Worm (Caenorhabditis elegans) whole organism, L1 larva: ENCODE measurements around the gene F25F2.1.
A peak's percentile ranks its signal among the peaks of the same experiment; 100 is the strongest.

Experiments
- C16A3.4 ChIP-seq: fragments of 150-350 bp; optimal IDR thresholded peaks from 2 replicates; lab custom pipeline; 2014; ENCODE audit warnings: missing biosample characterization, missing genetic modification characterization
- F16B12.6 ChIP-seq: fragments of 150-350 bp; optimal IDR thresholded peaks from 2 replicates; lab custom pipeline; 2014; ENCODE audit warnings: missing biosample characterization, missing genetic modification characterization
- alr-1 ChIP-seq: fragments of 200-800 bp; sonication (Bioruptor generic); optimal IDR thresholded peaks from 2 replicates; lab custom pipeline; 2018; ENCODE audit warnings: borderline replicate concordance, mild to moderate bottlenecking, missing genetic modification characterization, missing compliant biosample characterization
- ama-1 ChIP-seq: fragments of 150-350 bp; optimal IDR thresholded peaks from 2 replicates; lab custom pipeline; 2014
- blmp-1 ChIP-seq: fragments of 150-350 bp; optimal IDR thresholded peaks from 2 replicates; lab custom pipeline; 2014; ENCODE audit warnings: missing biosample characterization, missing genetic modification characterization
- ceh-63 ChIP-seq: fragments of 200-800 bp; sonication (Bioruptor generic); optimal IDR thresholded peaks from 2 replicates; lab custom pipeline; 2018; ENCODE audit warnings: mild to moderate bottlenecking, missing genetic modification characterization, missing compliant biosample characterization
- ceh-82 ChIP-seq, 3 experiments: fragments of 150-350 bp in 1 of 3; sonication (generic microtip) in 2 of 3; optimal IDR thresholded peaks; 2 replicates each; lab custom pipeline; 2014 to 2017; ENCODE audit warnings: missing biosample characterization in 3 of 3, missing genetic modification characterization in 3 of 3
- ces-1 ChIP-seq: fragments of 150-350 bp; optimal IDR thresholded peaks from 2 replicates; lab custom pipeline; 2014; ENCODE audit warnings: missing biosample characterization, missing genetic modification reagents, missing genetic modification characterization
- dpl-1 ChIP-seq, 3 experiments: fragments of 150-350 bp in 2 of 3; sonication (generic microtip) in 1 of 3; optimal IDR thresholded peaks; 2 replicates each; lab custom pipeline; 2014 to 2017; ENCODE audit warnings: missing biosample characterization in 3 of 3, missing genetic modification characterization in 3 of 3, missing genetic modification reagents in 3 of 3
- dsc-1 ChIP-seq: sonication (generic microtip); optimal IDR thresholded peaks from 2 replicates; lab custom pipeline; 2016; ENCODE audit warnings: mild to moderate bottlenecking, missing genetic modification characterization, missing compliant biosample characterization
- efl-1 ChIP-seq, 4 experiments: fragments of 150-350 bp; optimal IDR thresholded peaks in 3 of 4; peaks in 1 of 4; 1 replicate in 1 of 4; 2 replicates in 3 of 4; lab custom pipeline; 2014; ENCODE audit warnings: missing biosample characterization in 2 of 4, missing genetic modification characterization in 2 of 4, missing genetic modification reagents in 2 of 4
- efl-3 ChIP-seq: fragments of 200-800 bp; sonication (Bioruptor generic); optimal IDR thresholded peaks from 2 replicates; lab custom pipeline; 2018; ENCODE audit warnings: mild to moderate bottlenecking, missing genetic modification characterization, missing compliant biosample characterization
- egl-13 ChIP-seq: sonication (generic microtip); optimal IDR thresholded peaks from 2 replicates; lab custom pipeline; 2016; ENCODE audit warnings: missing genotype, missing genetic modification reagents, missing genetic modification characterization, missing compliant biosample characterization
- elt-2 ChIP-seq: sonication (generic microtip); optimal IDR thresholded peaks from 2 replicates; lab custom pipeline; 2016; ENCODE audit warnings: missing genetic modification characterization, mild to moderate bottlenecking, inconsistent platforms, missing compliant biosample characterization, missing genetic modification reagents
- elt-3 ChIP-seq, 6 experiments: fragments of 150-350 bp in 1 of 6; sonication (generic microtip); optimal IDR thresholded peaks; 2 replicates each; lab custom pipeline; 2017 to 2018; ENCODE audit warnings: missing biosample characterization in 6 of 6, missing genetic modification characterization in 6 of 6, inconsistent platforms in 1 of 6
- fkh-10 ChIP-seq: sonication (generic microtip); optimal IDR thresholded peaks from 2 replicates; lab custom pipeline; 2017; ENCODE audit warnings: missing biosample characterization, missing genetic modification reagents, missing genetic modification characterization
- hpl-2 ChIP-seq: fragments of 150-350 bp; optimal IDR thresholded peaks from 2 replicates; lab custom pipeline; 2014; ENCODE audit warnings: missing biosample characterization, missing genetic modification reagents, missing genetic modification characterization
- irx-1 ChIP-seq: sonication (generic microtip); optimal IDR thresholded peaks from 2 replicates; lab custom pipeline; 2016; ENCODE audit warnings: missing genetic modification characterization, missing compliant biosample characterization
- lin-13 ChIP-seq: fragments of 150-350 bp; optimal IDR thresholded peaks from 2 replicates; lab custom pipeline; 2014; ENCODE audit warnings: missing biosample characterization, missing genetic modification reagents, missing genetic modification characterization
- lin-14 ChIP-seq: fragments of 200-800 bp; sonication (Bioruptor generic); optimal IDR thresholded peaks from 2 replicates; lab custom pipeline; 2018; ENCODE audit warnings: mild to moderate bottlenecking, missing genetic modification characterization, moderate library complexity, missing compliant biosample characterization
- lin-15B ChIP-seq: fragments of 150-350 bp; sonication (generic microtip); optimal IDR thresholded peaks from 3 replicates; lab custom pipeline; 2014; ENCODE audit warnings: missing biosample characterization, missing genetic modification characterization
- lin-35 ChIP-seq, 2 experiments: fragments of 150-350 bp; optimal IDR thresholded peaks; 2 replicates each; lab custom pipeline; 2014; ENCODE audit warnings: missing biosample characterization in 2 of 2, missing genetic modification characterization in 2 of 2, missing genetic modification reagents in 2 of 2
- lir-3 ChIP-seq: sonication (generic microtip); optimal IDR thresholded peaks from 2 replicates; lab custom pipeline; 2016; ENCODE audit warnings: mild to moderate bottlenecking, missing genetic modification characterization, moderate library complexity, missing compliant biosample characterization; ENCODE audit not compliant: poor library complexity
- mdl-1 ChIP-seq, 2 experiments: fragments of 150-350 bp; optimal IDR thresholded peaks; 2 replicates each; lab custom pipeline; 2014 to 2017; ENCODE audit warnings: missing biosample characterization in 2 of 2, missing genetic modification characterization in 2 of 2, inconsistent platforms in 1 of 2
- mef-2 ChIP-seq: fragments of 150-350 bp; optimal IDR thresholded peaks from 2 replicates; lab custom pipeline; 2014; ENCODE audit warnings: missing biosample characterization, missing genetic modification characterization
- nhr-11 ChIP-seq: fragments of 150-350 bp; optimal IDR thresholded peaks from 2 replicates; lab custom pipeline; 2014; ENCODE audit warnings: missing biosample characterization, missing genetic modification characterization
- nhr-12 ChIP-seq: sonication (generic microtip); optimal IDR thresholded peaks from 2 replicates; lab custom pipeline; 2017; ENCODE audit warnings: missing biosample characterization, missing genetic modification characterization
- nhr-19 ChIP-seq: fragments of 200-800 bp; sonication (Bioruptor generic); conservative IDR thresholded peaks from 2 replicates; pipeline ENCODE4 v1.3.6; 2022; ENCODE audit warnings: missing genetic modification characterization, missing compliant biosample characterization
- nhr-20 ChIP-seq: sonication (generic microtip); optimal IDR thresholded peaks from 2 replicates; lab custom pipeline; 2016; ENCODE audit warnings: mild to moderate bottlenecking, missing genetic modification characterization, missing compliant biosample characterization
- nhr-28 ChIP-seq: fragments of 150-350 bp; optimal IDR thresholded peaks from 2 replicates; lab custom pipeline; 2014; ENCODE audit warnings: missing biosample characterization, missing genetic modification characterization
- nhr-71 ChIP-seq: sonication (generic microtip); optimal IDR thresholded peaks from 2 replicates; lab custom pipeline; 2016; ENCODE audit warnings: mild to moderate bottlenecking, missing genetic modification characterization, moderate library complexity, missing compliant biosample characterization
- nhr-84 ChIP-seq: sonication (generic microtip); optimal IDR thresholded peaks from 2 replicates; lab custom pipeline; 2017; ENCODE audit warnings: missing biosample characterization, missing genetic modification characterization
- nhr-85 ChIP-seq: sonication (generic microtip); peaks from one replicate; lab custom pipeline; 2016; ENCODE audit warnings: missing genetic modification characterization, inconsistent platforms, missing compliant biosample characterization
- nhr-90 ChIP-seq: sonication (generic microtip); optimal IDR thresholded peaks from 2 replicates; lab custom pipeline; 2016; ENCODE audit warnings: mild to moderate bottlenecking, missing genetic modification characterization, missing compliant biosample characterization; ENCODE audit not compliant: poor library complexity
- pag-3 ChIP-seq: sonication (generic microtip); optimal IDR thresholded peaks from 2 replicates; lab custom pipeline; 2017; ENCODE audit warnings: missing genetic modification characterization, mild to moderate bottlenecking, missing compliant biosample characterization, antibody characterized with exemption, borderline replicate concordance; ENCODE audit not compliant: insufficient read depth
- pax-3 ChIP-seq: fragments of 200-800 bp; sonication (Bioruptor generic); optimal IDR thresholded peaks from 2 replicates; lab custom pipeline; 2018; ENCODE audit warnings: mild to moderate bottlenecking, missing genetic modification characterization, moderate library complexity, missing compliant biosample characterization
- pqm-1 ChIP-seq: sonication (generic microtip); optimal IDR thresholded peaks from 3 replicates; lab custom pipeline; 2017; ENCODE audit warnings: missing biosample characterization, missing genetic modification characterization
- rnt-1 ChIP-seq: sonication (generic microtip); optimal IDR thresholded peaks from 2 replicates; lab custom pipeline; 2016; ENCODE audit warnings: mild to moderate bottlenecking, missing genetic modification characterization, moderate library complexity, missing compliant biosample characterization
- skn-1 ChIP-seq: fragments of 150-350 bp; optimal IDR thresholded peaks from 2 replicates; lab custom pipeline; 2014; ENCODE audit warnings: missing biosample characterization, missing genetic modification characterization
- snpc-4 ChIP-seq: fragments of 150-350 bp; optimal IDR thresholded peaks from 2 replicates; lab custom pipeline; 2014; ENCODE audit warnings: missing biosample characterization, missing genetic modification characterization
- snu-23 ChIP-seq: sonication (generic microtip); optimal IDR thresholded peaks from 2 replicates; lab custom pipeline; 2016; ENCODE audit warnings: missing genetic modification characterization, missing compliant biosample characterization
- sox-4 ChIP-seq: sonication (generic microtip); optimal IDR thresholded peaks from 2 replicates; lab custom pipeline; 2016; ENCODE audit warnings: missing genetic modification characterization, missing compliant biosample characterization
- swsn-7 ChIP-seq: sonication (generic microtip); optimal IDR thresholded peaks from 2 replicates; lab custom pipeline; 2016; ENCODE audit warnings: missing genetic modification characterization, missing compliant biosample characterization
- tbx-2 ChIP-seq: sonication (generic microtip); optimal IDR thresholded peaks from 2 replicates; lab custom pipeline; 2016; ENCODE audit warnings: missing genetic modification characterization, missing compliant biosample characterization
- unc-98 ChIP-seq: fragments of 200-800 bp; sonication (Bioruptor generic); IDR thresholded peaks from 2 replicates; pipeline ENCODE4 v1.3.6; 2022; ENCODE audit warnings: missing genetic modification characterization, missing compliant biosample characterization
- vab-15 ChIP-seq: sonication (generic microtip); optimal IDR thresholded peaks from 2 replicates; lab custom pipeline; 2017; ENCODE audit warnings: missing genotype, mild to moderate bottlenecking, missing genetic modification characterization, missing compliant biosample characterization
- zip-4 ChIP-seq: fragments of 200-800 bp; sonication (Bioruptor generic); optimal IDR thresholded peaks from 2 replicates; lab custom pipeline; 2018; ENCODE audit warnings: mild to moderate bottlenecking, missing genetic modification characterization, moderate library complexity, missing compliant biosample characterization
- ztf-11 ChIP-seq, 2 experiments: sonication (generic microtip); optimal IDR thresholded peaks; 2 replicates each; lab custom pipeline; 2016 to 2017; ENCODE audit warnings: missing genetic modification characterization in 2 of 2, missing biosample characterization in 1 of 2, missing compliant biosample characterization in 1 of 2

F25F2.1 gene

DNA sequence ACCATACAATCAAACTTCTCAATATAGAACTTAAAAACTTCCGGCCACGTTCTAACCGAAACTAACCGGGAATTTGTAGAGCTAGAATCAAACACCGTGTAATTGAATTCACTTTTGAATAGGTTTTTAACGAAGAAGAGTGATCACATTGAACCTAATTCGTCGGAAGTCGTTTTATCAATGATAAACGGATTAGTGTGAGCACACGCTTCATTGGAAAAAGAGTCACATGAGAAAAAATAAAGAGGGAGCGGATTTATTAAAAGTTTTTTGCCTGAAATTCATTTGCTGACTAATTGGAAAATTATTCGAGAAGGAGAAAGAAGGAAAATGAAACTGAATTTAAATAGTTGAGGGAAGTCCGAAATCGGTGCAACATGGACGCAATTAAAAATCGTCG, 13.0 kb upstream of the F25F2.1 start (continued):
- TF ChIP-seq lin-15B (tag; lab: Kevin White, UChicago) = no peak
- no peak for TF ChIP-seq swsn-7 (tag; lab: Kevin White, UChicago)
- no peak for TF ChIP-seq hpl-2
- no peak for TF ChIP-seq C16A3.4 (tag; lab: Kevin White, UChicago)
- no peak for TF ChIP-seq fkh-10
- TF ChIP-seq nhr-11 (tag; lab: Kevin White, UChicago) = peak; percentile 16
- TF ChIP-seq skn-1 (tag; lab: Kevin White, UChicago) = no peak
- no peak for TF ChIP-seq lir-3 (tag; lab: Kevin White, UChicago)
- TF ChIP-seq lin-14 (GFP tag; lab: Kevin White, UChicago) = no peak
- no peak for TF ChIP-seq blmp-1 (tag; lab: Kevin White, UChicago)
- no peak for TF ChIP-seq ama-1 (lab: Kevin White, UChicago)
- TF ChIP-seq ceh-63 (GFP tag; lab: Kevin White, UChicago) = no peak
- TF ChIP-seq lin-35 (GFP tag; optimal IDR thresholded peaks at IDR 0.05; lab: Kevin White, UChicago) = no peak
- TF ChIP-seq pax-3 (tag; lab: Kevin White, UChicago) = peak; percentile 43
- TF ChIP-seq egl-13 (tag; lab: Kevin White, UChicago) = peak; percentile 45
- TF ChIP-seq nhr-28 (tag; lab: Kevin White, UChicago) = no peak
- no peak for TF ChIP-seq efl-1 (optimal IDR thresholded peaks at IDR 0.05; lab: Kevin White, UChicago)
- no peak for TF ChIP-seq efl-1 (GFP tag; optimal IDR thresholded peaks at IDR 0.05 in 1 of 2; lab: Kevin White, UChicago)
- TF ChIP-seq dsc-1 (tag; lab: Kevin White, UChicago) = peak; percentile 95

ce11 chrIII:4496085-4496484, 12.6 kb upstream of the F25F2.1 start:
- TF ChIP-seq lir-3 (tag; lab: Kevin White, UChicago) (no peak), tbx-2 (peak; percentile 2), ceh-82 (tag; optimal IDR thresholded peaks at IDR 0.05; lab: Kevin White, UChicago) (no peak), F16B12.6 (tag; lab: Kevin White, UChicago) (no peak), pag-3 (tag; lab: Kevin White, UChicago) (no peak), nhr-12 (no peak), alr-1 (tag; lab: Kevin White, UChicago) (no peak), lin-14 (GFP tag; lab: Kevin White, UChicago) (peak; percentile 72), sox-4 (tag; lab: Kevin White, UChicago) (no peak), nhr-90 (tag; lab: Kevin White, UChicago) (peak; percentile 64), snu-23 (GFP tag; lab: Kevin White, UChicago) (peak; percentile 56), blmp-1 (tag; lab: Kevin White, UChicago) (peak; percentile 84), nhr-19 (GFP tag; lab: Robert Waterston, UW) (peak; percentile 33), ceh-63 (GFP tag; lab: Kevin White, UChicago) (no peak), lin-35 (GFP tag; optimal IDR thresholded peaks at IDR 0.05; lab: Kevin White, UChicago) (peak in 1 of 2 experiments; percentile 51), rnt-1 (peak; percentile 11), ces-1 (GFP tag; lab: Kevin White, UChicago) (no peak), egl-13 (tag; lab: Kevin White, UChicago) (no peak), nhr-20 (tag; lab: Kevin White, UChicago) (peak; percentile 64), elt-2 (peak; percentile 39), nhr-71 (tag; lab: Kevin White, UChicago) (peak; percentile 72), irx-1 (tag; lab: Kevin White, UChicago) (no peak), elt-3 (tag; optimal IDR thresholded peaks at IDR 0.05; lab: Kevin White, UChicago) (peak; percentile 6 to 88 (median 64)), snpc-4 (tag; lab: Kevin White, UChicago) (no peak), efl-3 (no peak), mdl-1 (tag; optimal IDR thresholded peaks at IDR 0.05; lab: Kevin White, UChicago) (no peak), skn-1 (tag; lab: Kevin White, UChicago) (peak; percentile 7), nhr-85 (peak; percentile 91), nhr-84 (no peak), zip-4 (GFP tag; lab: Kevin White, UChicago) (no peak), unc-98 (GFP tag; lab: Robert Waterston, UW) (no peak), pqm-1 (tag; lab: Kevin White, UChicago) (no peak), ztf-11 (tag; optimal IDR thresholded peaks at IDR 0.05; lab: Kevin White, UChicago) (no peak), hpl-2 (no peak), lin-13 (no peak), mef-2 (no peak), vab-15 (tag; lab: Kevin White, UChicago) (no peak), dpl-1 (GFP tag; optimal IDR thresholded peaks at IDR 0.05; lab: Kevin White, UChicago) (peak in 1 of 3 experiments; percentile 14)
